Fruit fly (Drosophila melanogaster) whole organism, adult: ENCODE measurements around the gene CG42709.
A peak's percentile ranks its signal among the peaks of the same experiment; 100 is the strongest.

Source experiments
- CG11617 ChIP-seq: fragments of 200-800 bp; sonication (Bioruptor generic); optimal IDR thresholded peaks from 2 replicates; lab custom pipeline; 2017; ENCODE audit warnings: mild to moderate bottlenecking, missing biosample characterization, missing genetic modification reagents, missing genetic modification characterization
- CG12768 ChIP-seq: fragments of 200-800 bp; sonication (Bioruptor generic); optimal IDR thresholded peaks from 2 replicates; lab custom pipeline; 2017; ENCODE audit warnings: missing biosample characterization, missing genetic modification characterization, mild to moderate bottlenecking, moderate library complexity, missing genetic modification reagents
- CG14711 ChIP-seq: fragments of 200-800 bp; sonication (Bioruptor generic); optimal IDR thresholded peaks from 2 replicates; lab custom pipeline; 2018; ENCODE audit warnings: missing biosample characterization, mild to moderate bottlenecking, missing genetic modification characterization, moderate library complexity
- CG1620 ChIP-seq: fragments of 200-800 bp; sonication (Bioruptor generic); optimal IDR thresholded peaks from 2 replicates; lab custom pipeline; 2016; ENCODE audit warnings: missing biosample characterization, missing genetic modification characterization
- CG33017 ChIP-seq: fragments of 200-800 bp; sonication (Bioruptor generic); optimal IDR thresholded peaks from 2 replicates; lab custom pipeline; 2018; ENCODE audit warnings: missing biosample characterization, mild to moderate bottlenecking, missing genetic modification characterization, moderate library complexity
- CG5204 ChIP-seq: fragments of 200-800 bp; sonication (Bioruptor generic); optimal IDR thresholded peaks from 2 replicates; lab custom pipeline; 2016; ENCODE audit warnings: missing biosample characterization, missing genetic modification characterization
- CG7045 ChIP-seq: fragments of 200-800 bp; sonication (Bioruptor generic); optimal IDR thresholded peaks from 2 replicates; lab custom pipeline; 2017; ENCODE audit warnings: missing biosample characterization, mild to moderate bottlenecking, missing genetic modification characterization
- CG7101 ChIP-seq: fragments of 200-800 bp; sonication (Bioruptor generic); optimal IDR thresholded peaks from 2 replicates; lab custom pipeline; 2018; ENCODE audit warnings: missing biosample characterization, mild to moderate bottlenecking, missing genetic modification characterization, moderate library complexity
- Clk ChIP-seq: fragments of 200-800 bp; sonication (Bioruptor generic); optimal IDR thresholded peaks from 2 replicates; lab custom pipeline; 2017; ENCODE audit warnings: missing biosample characterization, missing genetic modification characterization
- Crg-1 ChIP-seq: fragments of 200-800 bp; sonication (Bioruptor generic); optimal IDR thresholded peaks from 2 replicates; lab custom pipeline; 2016; ENCODE audit warnings: missing biosample characterization, missing genetic modification characterization
- Hr96 ChIP-seq: fragments of 200-800 bp; sonication (Bioruptor generic); optimal IDR thresholded peaks from 2 replicates; lab custom pipeline; 2016; ENCODE audit warnings: missing biosample characterization, missing genetic modification characterization
- Mnt ChIP-seq: fragments of 200-800 bp; sonication (Bioruptor generic); optimal IDR thresholded peaks from 2 replicates; lab custom pipeline; 2016; ENCODE audit warnings: missing biosample characterization, mild to moderate bottlenecking, missing genetic modification characterization
- bab1 ChIP-seq: fragments of 200-800 bp; sonication (Bioruptor generic); optimal IDR thresholded peaks from 3 replicates; lab custom pipeline; 2019; ENCODE audit warnings: missing biosample characterization, mild to moderate bottlenecking, missing genetic modification characterization, moderate library complexity
- cic ChIP-seq: fragments of 200-800 bp; sonication (Bioruptor generic); optimal IDR thresholded peaks from 2 replicates; lab custom pipeline; 2017; ENCODE audit warnings: missing biosample characterization, mild to moderate bottlenecking, missing genetic modification characterization, moderate library complexity
- cnc ChIP-seq, 2 experiments: fragments of >200 bp; optimal IDR thresholded peaks; 2 replicates each; lab custom pipeline; 2017
- kay ChIP-seq: fragments of 200-800 bp; sonication (Bioruptor generic); peaks from one replicate; lab custom pipeline; 2016; ENCODE audit warnings: missing biosample characterization, missing genetic modification characterization, borderline replicate concordance
- ovo ChIP-seq: fragments of 200-800 bp; sonication (Bioruptor generic); optimal IDR thresholded peaks from 2 replicates; lab custom pipeline; 2016; ENCODE audit warnings: missing biosample characterization, missing genetic modification characterization
- pad ChIP-seq: fragments of 200-800 bp; sonication (Bioruptor generic); optimal IDR thresholded peaks from 3 replicates; lab custom pipeline; 2017; ENCODE audit warnings: missing biosample characterization, missing genetic modification characterization, mild to moderate bottlenecking, moderate library complexity, missing genetic modification reagents
- tj ChIP-seq: fragments of 200-800 bp; sonication (Bioruptor generic); optimal IDR thresholded peaks from 3 replicates; lab custom pipeline; 2017; ENCODE audit warnings: missing biosample characterization, mild to moderate bottlenecking, missing genetic modification characterization, moderate library complexity
- toe ChIP-seq: fragments of 200-800 bp; sonication (Bioruptor generic); optimal IDR thresholded peaks from 2 replicates; lab custom pipeline; 2016; ENCODE audit warnings: missing biosample characterization, missing genetic modification characterization

CG42709 gene

dm6 chr3L:12813907-12814306 lies 23.9 kb downstream of the CG42709 start, which contains the start of the genes Sf3a2 and CG42588:
TSS of gene Sf3a2 (minus strand) at chr3L:12814019.
TSS of gene CG42588 (plus strand) at chr3L:12814254.
- TF ChIP-seq toe (GFP tag; lab: Kevin White, UChicago), result peak; percentile 65
- TF ChIP-seq ovo (GFP tag; lab: Kevin White, UChicago), result peak; percentile 17
- TF ChIP-seq CG12768 (GFP tag; lab: Kevin White, UChicago), result no peak
- peak; percentile 98 for TF ChIP-seq CG14711 (tag; lab: Kevin White, UChicago)
- no peak for TF ChIP-seq CG5204 (GFP tag; lab: Kevin White, UChicago)
- peak; percentile 52 for TF ChIP-seq CG7101
- TF ChIP-seq CG11617 (GFP tag; lab: Kevin White, UChicago), result peak; percentile 48
- TF ChIP-seq Hr96 (GFP tag; lab: Kevin White, UChicago), result no peak
- peak; percentile 25 for TF ChIP-seq pad (GFP tag; lab: Kevin White, UChicago)
- peak; percentile 78 for TF ChIP-seq bab1 (GFP tag; lab: Kevin White, UChicago)
- TF ChIP-seq tj (GFP tag; lab: Kevin White, UChicago), result peak; percentile 32
- peak; percentile 75 for TF ChIP-seq Mnt (GFP tag; lab: Kevin White, UChicago)
- peak; percentile 66 for TF ChIP-seq CG1620 (GFP tag; lab: Kevin White, UChicago)

- TF ChIP-seq bab1 (GFP tag; lab: Kevin White, UChicago) (peak; percentile 44), CG12768 (GFP tag; lab: Kevin White, UChicago) (no peak), Crg-1 (GFP tag; lab: Kevin White, UChicago) (no peak), pad (GFP tag; lab: Kevin White, UChicago) (peak; percentile 79), CG11617 (GFP tag; lab: Kevin White, UChicago) (no peak), Hr96 (GFP tag; lab: Kevin White, UChicago) (no peak), Mnt (GFP tag; lab: Kevin White, UChicago) (no peak), CG7101 (no peak), CG33017 (no peak), toe (GFP tag; lab: Kevin White, UChicago) (no peak), CG14711 (tag; lab: Kevin White, UChicago) (no peak)
Observed at dm6 chr3L:12814806-12815205, 24.8 kb downstream of the CG42709 start.

dm6 chr3L:12815756-12816155 lies 25.8 kb downstream of the CG42709 start:
- TF ChIP-seq Hr96 (GFP tag; lab: Kevin White, UChicago), result no peak
- TF ChIP-seq bab1 (GFP tag; lab: Kevin White, UChicago), result peak; percentile 26
- TF ChIP-seq cnc (optimal IDR thresholded peaks at IDR 0.05; lab: Kevin White, UChicago), result no peak
- TF ChIP-seq kay, result no peak
- no peak for TF ChIP-seq cic (GFP tag; lab: Kevin White, UChicago)
- no peak for TF ChIP-seq CG12768 (GFP tag; lab: Kevin White, UChicago)
- TF ChIP-seq CG7045 (GFP tag; lab: Kevin White, UChicago), result no peak

dm6 chr3L:12827705-12828104 lies 37.7 kb downstream of the CG42709 start:
- TF ChIP-seq cnc (optimal IDR thresholded peaks at IDR 0.05; lab: Kevin White, UChicago), result no peak
- TF ChIP-seq cic (GFP tag; lab: Kevin White, UChicago), result no peak
- no peak for TF ChIP-seq toe (GFP tag; lab: Kevin White, UChicago)
- no peak for TF ChIP-seq Clk (GFP tag; lab: Kevin White, UChicago)
- no peak for TF ChIP-seq Hr96 (GFP tag; lab: Kevin White, UChicago)
- TF ChIP-seq CG12768 (GFP tag; lab: Kevin White, UChicago), result no peak
- no peak for TF ChIP-seq pad (GFP tag; lab: Kevin White, UChicago)
- TF ChIP-seq ovo (GFP tag; lab: Kevin White, UChicago), result no peak
- no peak for TF ChIP-seq CG33017
- no peak for TF ChIP-seq Mnt (GFP tag; lab: Kevin White, UChicago)
- TF ChIP-seq CG1620 (GFP tag; lab: Kevin White, UChicago), result no peak

dm6 chr3L:12828532-12828931 lies 38.5 kb downstream of the CG42709 start:
- TF ChIP-seq tj (GFP tag; lab: Kevin White, UChicago) (no peak), CG33017 (no peak), toe (GFP tag; lab: Kevin White, UChicago) (no peak), Clk (GFP tag; lab: Kevin White, UChicago) (no peak), cic (GFP tag; lab: Kevin White, UChicago) (no peak), ovo (GFP tag; lab: Kevin White, UChicago) (no peak), CG11617 (GFP tag; lab: Kevin White, UChicago) (no peak), pad (GFP tag; lab: Kevin White, UChicago) (no peak)

dm6 chr3L:12830416-12830815 lies 40.4 kb downstream of the CG42709 start:
- TF ChIP-seq kay (peak; percentile 77), cnc (optimal IDR thresholded peaks at IDR 0.05; lab: Kevin White, UChicago) (no peak)

- no peak for TF ChIP-seq bab1 (GFP tag; lab: Kevin White, UChicago)
- no peak for TF ChIP-seq CG33017
- no peak for TF ChIP-seq cnc (optimal IDR thresholded peaks at IDR 0.05; lab: Kevin White, UChicago)
- TF ChIP-seq cic (GFP tag; lab: Kevin White, UChicago), result no peak
- TF ChIP-seq Mnt (GFP tag; lab: Kevin White, UChicago), result no peak
- TF ChIP-seq CG12768 (GFP tag; lab: Kevin White, UChicago), result no peak
- no peak for TF ChIP-seq CG1620 (GFP tag; lab: Kevin White, UChicago)
- no peak for TF ChIP-seq kay
- TF ChIP-seq CG11617 (GFP tag; lab: Kevin White, UChicago), result no peak
Observed at dm6 chr3L:12831290-12831952, 41.4 kb downstream of the CG42709 start.
